Fruit fly (Drosophila melanogaster) whole organism, embryonic: ENCODE measurements around the gene CG6933.

Experiments
- Adf1 ChIP-seq: fragments of 200-800 bp; sonication (Bioruptor generic); IDR thresholded peaks from 2 replicates; pipeline ENCODE4 v1.3.6; 2022; ENCODE audit warnings: missing biosample characterization, missing genetic modification characterization
- Atf6 ChIP-seq: fragments of 200-800 bp; sonication (Bioruptor generic); IDR thresholded peaks from 2 replicates; pipeline ENCODE4 v1.3.6; 2022; ENCODE audit warnings: missing biosample characterization, missing genetic modification characterization
- Bgb ChIP-seq: fragments of 200-800 bp; sonication (Bioruptor generic); IDR thresholded peaks from 2 replicates; pipeline ENCODE4 v1.3.6; 2022; ENCODE audit warnings: missing biosample characterization, missing genetic modification characterization; ENCODE audit not compliant: partially characterized antibody
- CG10959 ChIP-seq: fragments of 200-800 bp; sonication (Bioruptor generic); IDR thresholded peaks from 2 replicates; pipeline ENCODE4 v1.3.6; 2022; ENCODE audit warnings: missing biosample characterization, missing genetic modification characterization
- CG13287 ChIP-seq: fragments of 200-800 bp; sonication (Bioruptor generic); IDR thresholded peaks from 2 replicates; pipeline ENCODE4 v1.3.6; 2022; ENCODE audit warnings: missing biosample characterization, missing genetic modification characterization; ENCODE audit not compliant: partially characterized antibody
- CG15073 ChIP-seq: fragments of 200-800 bp; sonication (Bioruptor generic); optimal IDR thresholded peaks from 2 replicates; lab custom pipeline; 2016; ENCODE audit warnings: missing biosample characterization, missing genetic modification characterization
- CG15269 ChIP-seq: fragments of 200-800 bp; sonication (Bioruptor generic); optimal IDR thresholded peaks from 2 replicates; lab custom pipeline; 2018; ENCODE audit warnings: missing biosample characterization, mild to moderate bottlenecking, missing genetic modification characterization, moderate library complexity
- CG15696 ChIP-seq: fragments of 200-800 bp; sonication (Bioruptor generic); optimal IDR thresholded peaks from 2 replicates; lab custom pipeline; 2019; ENCODE audit warnings: missing biosample characterization, mild to moderate bottlenecking, missing genetic modification characterization, moderate library complexity
- CG17328 ChIP-seq: fragments of 200-800 bp; sonication (Bioruptor generic); IDR thresholded peaks from 2 replicates; pipeline ENCODE4 v1.3.6; 2022; ENCODE audit warnings: missing biosample characterization, missing genetic modification characterization
- CG2129 ChIP-seq: fragments of 200-800 bp; sonication (Bioruptor generic); IDR thresholded peaks from 2 replicates; pipeline ENCODE4 v1.3.6; 2022; ENCODE audit warnings: missing biosample characterization, missing genetic modification characterization; ENCODE audit not compliant: partially characterized antibody
- CG30403 ChIP-seq: fragments of 200-800 bp; sonication (Bioruptor generic); optimal IDR thresholded peaks from 3 replicates; lab custom pipeline; 2016; ENCODE audit warnings: missing biosample characterization, missing genetic modification characterization
- CG34224 ChIP-seq: fragments of 200-800 bp; sonication (Bioruptor generic); IDR thresholded peaks from 3 replicates; pipeline ENCODE4 v1.3.6; 2022; ENCODE audit warnings: missing biosample characterization, missing genetic modification characterization; ENCODE audit not compliant: partially characterized antibody
- CG3995 ChIP-seq: fragments of 200-800 bp; sonication (Bioruptor generic); optimal IDR thresholded peaks from 3 replicates; lab custom pipeline; 2016; ENCODE audit warnings: missing biosample characterization, missing genetic modification characterization
- CG42726 ChIP-seq: fragments of 200-800 bp; sonication (Bioruptor generic); IDR thresholded peaks from 2 replicates; pipeline ENCODE4 v1.3.6; 2022; ENCODE audit warnings: missing biosample characterization, missing genetic modification characterization; ENCODE audit not compliant: partially characterized antibody
- CG6175 ChIP-seq: fragments of 200-800 bp; sonication (Bioruptor generic); IDR thresholded peaks from 3 replicates; pipeline ENCODE4 v1.3.6; 2022; ENCODE audit warnings: missing biosample characterization, missing genetic modification characterization
- CG6683 ChIP-seq: fragments of 200-800 bp; sonication (Bioruptor generic); optimal IDR thresholded peaks from 2 replicates; lab custom pipeline; 2017; ENCODE audit warnings: missing biosample characterization, mild to moderate bottlenecking, missing genetic modification characterization, missing genetic modification reagents
- CG7928 ChIP-seq: fragments of 200-800 bp; sonication (Bioruptor generic); optimal IDR thresholded peaks from 2 replicates; lab custom pipeline; 2017; ENCODE audit warnings: missing biosample characterization, mild to moderate bottlenecking, missing genetic modification characterization
- CG7987 ChIP-seq: fragments of 200-800 bp; sonication (Bioruptor generic); optimal IDR thresholded peaks from 2 replicates; lab custom pipeline; 2018; ENCODE audit warnings: missing biosample characterization, mild to moderate bottlenecking, missing genetic modification characterization, moderate library complexity
- CG8290 ChIP-seq, 3 experiments: fragments of 200-800 bp; sonication (Bioruptor generic); optimal IDR thresholded peaks; 2 replicates each; lab custom pipeline; 2016 to 2019; ENCODE audit warnings: missing biosample characterization in 3 of 3, missing genetic modification characterization in 3 of 3, mild to moderate bottlenecking in 2 of 3, moderate library complexity in 1 of 3
- CG9437 ChIP-seq: fragments of 200-800 bp; sonication (Bioruptor generic); optimal IDR thresholded peaks from 2 replicates; lab custom pipeline; 2018; ENCODE audit warnings: missing biosample characterization, mild to moderate bottlenecking, missing genetic modification characterization
- CTCF ChIP-seq: fragments of 200-800 bp; sonication (Bioruptor generic); optimal IDR thresholded peaks from 2 replicates; lab custom pipeline; 2017; ENCODE audit warnings: missing biosample characterization, mild to moderate bottlenecking, missing genetic modification characterization, moderate library complexity
- Camta ChIP-seq: fragments of 200-800 bp; sonication (Bioruptor generic); optimal IDR thresholded peaks from 2 replicates; lab custom pipeline; 2016; ENCODE audit warnings: missing biosample characterization, missing genetic modification characterization
- D19B ChIP-seq: fragments of 200-800 bp; sonication (Bioruptor generic); optimal IDR thresholded peaks from 2 replicates; lab custom pipeline; 2017; ENCODE audit warnings: missing biosample characterization, mild to moderate bottlenecking, missing genetic modification characterization
- Dad ChIP-seq: fragments of 200-800 bp; sonication (Bioruptor generic); optimal IDR thresholded peaks from 3 replicates; lab custom pipeline; 2016; ENCODE audit warnings: missing biosample characterization, missing genetic modification characterization
- Drgx ChIP-seq: fragments of 200-800 bp; sonication (Bioruptor generic); IDR thresholded peaks from 2 replicates; pipeline ENCODE4 v1.3.6; 2022; ENCODE audit warnings: missing biosample characterization, missing genetic modification characterization
- E2f2 ChIP-seq: fragments of 200-800 bp; sonication (Bioruptor generic); IDR thresholded peaks from 2 replicates; pipeline ENCODE4 v1.3.6; 2022; ENCODE audit warnings: missing biosample characterization, missing genetic modification characterization
- ERR ChIP-seq: fragments of 200-800 bp; sonication (Bioruptor generic); optimal IDR thresholded peaks from 2 replicates; lab custom pipeline; 2016; ENCODE audit warnings: missing biosample characterization, missing genetic modification characterization
- GATAe ChIP-seq: fragments of 200-800 bp; sonication (Bioruptor generic); conservative IDR thresholded peaks from 2 replicates; pipeline ENCODE4 v1.3.6; 2022; ENCODE audit warnings: missing biosample characterization, missing genetic modification characterization
- Hmx ChIP-seq: fragments of 200-800 bp; sonication (Bioruptor generic); optimal IDR thresholded peaks from 2 replicates; lab custom pipeline; 2016; ENCODE audit warnings: missing biosample characterization, missing genetic modification characterization
- Myb ChIP-seq: fragments of 200-800 bp; sonication (Bioruptor generic); optimal IDR thresholded peaks from 2 replicates; lab custom pipeline; 2016; ENCODE audit warnings: missing biosample characterization, missing genetic modification characterization
- Nf-YC ChIP-seq: fragments of 200-800 bp; optimal IDR thresholded peaks from 3 replicates; lab custom pipeline; 2019; ENCODE audit warnings: missing biosample characterization, mild to moderate bottlenecking, missing genetic modification characterization, moderate library complexity
- PHDP ChIP-seq: fragments of 200-800 bp; sonication (Bioruptor generic); optimal IDR thresholded peaks from 3 replicates; lab custom pipeline; 2018; ENCODE audit warnings: missing biosample characterization, mild to moderate bottlenecking, missing genetic modification characterization, moderate library complexity
- Sin3A ChIP-seq: fragments of >200 bp; optimal IDR thresholded peaks from 2 replicates; lab custom pipeline; 2018
- Sry-δ ChIP-seq: fragments of 200-800 bp; sonication (Bioruptor generic); optimal IDR thresholded peaks from 2 replicates; lab custom pipeline; 2016; ENCODE audit warnings: missing biosample characterization, missing genetic modification characterization
- TFAM ChIP-seq: fragments of 200-800 bp; sonication (Bioruptor generic); optimal IDR thresholded peaks from 2 replicates; lab custom pipeline; 2017; ENCODE audit warnings: missing biosample characterization, missing genetic modification characterization, inconsistent platforms
- ab ChIP-seq: fragments of 200-800 bp; sonication (Bioruptor generic); optimal IDR thresholded peaks from 2 replicates; lab custom pipeline; 2016; ENCODE audit warnings: missing biosample characterization, missing genetic modification characterization
- al ChIP-seq: fragments of 200-800 bp; sonication (Bioruptor generic); IDR thresholded peaks from 2 replicates; pipeline ENCODE4 v1.3.6; 2022; ENCODE audit warnings: missing biosample characterization, missing genetic modification characterization
- ato ChIP-seq: fragments of 200-800 bp; sonication (Bioruptor generic); IDR thresholded peaks from 2 replicates; pipeline ENCODE4 v1.3.6; 2022; ENCODE audit warnings: missing biosample characterization, missing genetic modification characterization; ENCODE audit not compliant: partially characterized antibody
- crc ChIP-seq: fragments of 200-800 bp; sonication (Bioruptor generic); optimal IDR thresholded peaks from 2 replicates; lab custom pipeline; 2016; ENCODE audit warnings: missing biosample characterization, missing genetic modification characterization
- ind ChIP-seq: fragments of 200-800 bp; sonication (Bioruptor generic); optimal IDR thresholded peaks from 3 replicates; lab custom pipeline; 2016; ENCODE audit warnings: missing biosample characterization, missing genetic modification characterization
- jumu ChIP-seq: fragments of 200-800 bp; sonication (Bioruptor generic); optimal IDR thresholded peaks from 3 replicates; lab custom pipeline; 2016; ENCODE audit warnings: missing biosample characterization, missing genetic modification characterization
- lmd ChIP-seq: fragments of 200-800 bp; sonication (Bioruptor generic); IDR thresholded peaks from 2 replicates; pipeline ENCODE4 v1.3.6; 2022; ENCODE audit warnings: missing biosample characterization, missing genetic modification characterization
- lov ChIP-seq, 2 experiments: fragments of 200-800 bp in 1 of 2; fragments of >200 bp in 1 of 2; sonication (Bioruptor generic) in 1 of 2; IDR thresholded peaks in 1 of 2; optimal IDR thresholded peaks in 1 of 2; 2 replicates in 1 of 2; 3 replicates in 1 of 2; pipeline versions ENCODE4 v1.3.6 to Lab custom; 2017 to 2022; ENCODE audit warnings: missing biosample characterization in 1 of 2, missing genetic modification characterization in 1 of 2
- repo ChIP-seq: fragments of 200-800 bp; sonication (Bioruptor generic); optimal IDR thresholded peaks from 2 replicates; lab custom pipeline; 2016; ENCODE audit warnings: missing biosample characterization, missing genetic modification characterization
- shn ChIP-seq: fragments of 200-800 bp; sonication (Bioruptor generic); optimal IDR thresholded peaks from 3 replicates; lab custom pipeline; 2016; ENCODE audit warnings: missing biosample characterization, missing genetic modification characterization
- tup ChIP-seq: fragments of 200-800 bp; sonication (Bioruptor generic); optimal IDR thresholded peaks from 2 replicates; lab custom pipeline; 2016; ENCODE audit warnings: missing biosample characterization, mild to moderate bottlenecking, missing genetic modification characterization, moderate library complexity
- usp ChIP-seq: fragments of >200 bp; optimal IDR thresholded peaks from 2 replicates; lab custom pipeline; 2017; ENCODE audit warnings: missing biosample characterization, missing genetic modification characterization
- zf30C ChIP-seq: fragments of 200-800 bp; sonication (Bioruptor generic); optimal IDR thresholded peaks from 3 replicates; lab custom pipeline; 2018; ENCODE audit warnings: missing biosample characterization, mild to moderate bottlenecking, missing genetic modification characterization

CG6933 gene

DNA sequence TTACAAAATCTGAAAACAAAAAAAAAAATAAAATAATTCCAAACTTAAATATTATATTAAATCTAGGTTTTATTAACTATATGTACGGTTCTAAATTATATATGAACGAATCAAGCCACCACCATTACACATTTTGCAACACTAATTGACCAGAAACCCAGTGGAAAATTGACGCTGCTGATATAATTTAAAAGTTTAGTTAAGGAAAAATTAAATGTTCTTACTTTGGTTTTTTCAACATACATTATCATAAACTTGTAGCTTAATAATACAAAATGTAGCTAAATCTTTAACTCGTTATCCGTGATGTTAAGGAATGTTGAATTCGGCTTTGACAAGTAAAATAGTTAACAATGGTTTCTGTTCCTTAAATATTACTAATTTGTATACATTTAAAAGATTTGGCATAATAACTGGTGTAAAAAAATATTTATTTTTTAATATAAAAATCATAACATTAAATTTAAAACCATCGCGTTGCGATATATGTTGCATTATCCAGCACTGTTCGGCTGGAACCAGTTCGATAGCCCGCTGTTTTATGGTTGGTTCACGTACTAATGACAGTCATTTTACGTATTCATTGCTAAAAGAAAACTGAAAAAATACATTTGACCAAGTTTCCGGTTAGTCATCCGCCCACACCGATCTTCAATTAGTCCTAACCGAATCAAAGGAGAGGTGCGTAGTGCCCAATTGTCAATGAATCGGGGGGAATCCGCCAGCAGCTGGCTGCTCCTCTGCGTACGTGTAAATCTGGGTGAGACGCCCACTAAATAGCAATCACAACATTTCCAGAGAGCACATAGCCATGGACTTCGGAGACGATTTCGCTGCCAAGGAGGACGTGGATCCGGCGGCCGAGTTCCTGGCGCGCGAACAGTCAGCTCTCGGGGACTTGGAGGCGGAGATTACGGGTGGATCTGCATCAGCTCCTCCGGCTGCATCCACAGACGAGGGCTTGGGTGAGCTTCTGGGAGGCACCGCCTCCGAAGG is 22.1 kb upstream of the CG6933 start (continued):
- TF ChIP-seq Adf1 (no peak; the same call in 1 of the 2 replicates), ato (GFP tag; lab: Robert Waterston, UW) (no peak), CG6683 (GFP tag; lab: Kevin White, UChicago) (peak; percentile 4), Atf6 (GFP tag; lab: Robert Waterston, UW) (peak; percentile 49; the same call in 1 of the 2 replicates), CG8290 (GFP tag; optimal IDR thresholded peaks at IDR 0.05; lab: Kevin White, UChicago) (no peak), CG8290 (tag; optimal IDR thresholded peaks at IDR 0.05; lab: Kevin White, UChicago) (peak in 1 of 2 experiments; percentile 48), CG3995 (GFP tag; lab: Kevin White, UChicago) (peak; percentile 11), TFAM (GFP tag; lab: Kevin White, UChicago) (no peak), usp (GFP tag; lab: Kevin White, UChicago) (no peak), CTCF (GFP tag; lab: Kevin White, UChicago) (no peak), CG30403 (GFP tag; lab: Kevin White, UChicago) (peak; percentile 71), E2f2 (GFP tag; lab: Robert Waterston, UW) (peak; percentile 39; the same call in 1 of the 2 replicates), GATAe (peak; percentile 30), Sry-δ (GFP tag; lab: Kevin White, UChicago) (peak; percentile 19), Myb (GFP tag; lab: Kevin White, UChicago) (no peak), ind (GFP tag; lab: Kevin White, UChicago) (peak; percentile 56), CG7987 (GFP tag; lab: Kevin White, UChicago) (no peak), CG34224 (peak; percentile 60), shn (no peak), CG17328 (GFP tag; lab: Robert Waterston, UW) (peak; percentile 22; the same call in 1 of the 2 replicates), tup (GFP tag; lab: Kevin White, UChicago) (no peak), PHDP (peak; percentile 73), lov (optimal IDR thresholded peaks at IDR 0.05; lab: Kevin White, UChicago) (no peak), lov (GFP tag; IDR thresholded peaks at IDR 0.05; lab: Robert Waterston, UW) (0 out of 3 replicates have a peak, but pooled peaks have one; percentile 42), CG6175 (GFP tag; lab: Robert Waterston, UW) (no peak), al (GFP tag; lab: Robert Waterston, UW) (peak; percentile 32; the same call in 1 of the 2 replicates), Bgb (GFP tag; lab: Robert Waterston, UW) (peak; percentile 68), CG15073 (GFP tag; lab: Kevin White, UChicago) (no peak), repo (no peak), Nf-YC (tag; lab: Kevin White, UChicago) (peak; percentile 58), CG15696 (tag; lab: Kevin White, UChicago) (no peak), Hmx (no peak), CG13287 (GFP tag; lab: Robert Waterston, UW) (peak; percentile 77), CG7928 (GFP tag; lab: Kevin White, UChicago) (peak; percentile 21), lmd (GFP tag; lab: Robert Waterston, UW) (peak; percentile 64), Camta (no peak), CG2129 (GFP tag; lab: Robert Waterston, UW) (peak; percentile 51), CG42726 (GFP tag; lab: Robert Waterston, UW) (no peak; the same call in 1 of the 2 replicates), ERR (GFP tag; lab: Kevin White, UChicago) (no peak), D19B (GFP tag; lab: Kevin White, UChicago) (peak; percentile 44), CG10959 (no peak), crc (GFP tag; lab: Kevin White, UChicago) (no peak), CG9437 (GFP tag; lab: Kevin White, UChicago) (peak; percentile 97), Drgx (no peak; the same call in 1 of the 2 replicates), Sin3A (no peak), ab (no peak), zf30C (GFP tag; lab: Kevin White, UChicago) (no peak), Dad (GFP tag; lab: Kevin White, UChicago) (no peak), CG15269 (tag; lab: Kevin White, UChicago) (peak; percentile 65), jumu (GFP tag; lab: Kevin White, UChicago) (no peak)
